Worm (Caenorhabditis elegans): ENCODE measurements around the gene nkb-3.

DNA sequence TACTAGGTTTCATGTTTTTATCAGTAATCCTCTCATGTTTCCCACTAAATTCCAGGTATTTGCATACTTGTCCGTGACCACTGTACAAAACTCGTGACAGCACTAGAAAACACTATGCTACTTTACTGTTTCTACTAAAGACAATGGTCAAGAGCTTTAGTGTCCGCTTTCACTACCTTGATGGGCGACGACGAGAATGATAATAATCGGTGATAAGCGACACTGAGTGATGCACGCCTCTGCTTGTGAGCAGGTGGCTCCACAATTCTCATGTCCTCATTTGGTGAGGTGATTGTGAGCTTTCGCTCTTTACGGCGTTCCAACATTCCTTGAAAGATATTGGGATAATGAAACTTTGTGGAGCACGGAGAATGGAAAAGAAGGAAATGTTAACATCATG, 32.9 kb upstream of the nkb-3 start:
- TF ChIP-seq him-1 (tag; optimal IDR thresholded peaks at IDR 0.05) (no peak), W03F9.2 (tag; optimal IDR thresholded peaks at IDR 0.05) (no peak)
